Worm (Caenorhabditis elegans): ENCODE data around the gene col-95.
A peak's percentile ranks its signal among the peaks of the same experiment; 100 is the strongest.

- no peak for TF ChIP-seq ztf-29 (GFP tag; IDR thresholded peaks at IDR 0.05)
- TF ChIP-seq T22C8.4 (GFP tag; IDR thresholded peaks at IDR 0.05) = peak; percentile 10; the same call in 1 of the 2 replicates
- no peak for TF ChIP-seq med-1 (GFP tag; optimal IDR thresholded peaks at IDR 0.05; ENCODE audit: insufficient read depth)
- peak; percentile 78 for TF ChIP-seq flt-1 (GFP tag; IDR thresholded peaks at IDR 0.05)
- 0 out of 2 replicates have a peak, but pooled peaks have one; percentile 56 for TF ChIP-seq ztf-23 (GFP tag; IDR thresholded peaks at IDR 0.05)
- TF ChIP-seq cog-1 (tag; optimal IDR thresholded peaks at IDR 0.05) = peak; percentile 28
- TF ChIP-seq tab-1 (GFP tag; IDR thresholded peaks at IDR 0.05) = no peak
These were observed 42.9 kb downstream of the col-95 start, which contains the start of gene mrt-2 for ce11 chrIII:11746718-11747117.

Data from whole organism, midembryonic.